Worm (Caenorhabditis elegans) whole organism, L1 larva: Measurements from ENCODE around the gene exc-15.
"Not testable (repeated sequence)": the region's sequence is repeated elsewhere in the genome, so short reads cannot be mapped to it uniquely, and the experiment has no call there.

ENCODE experiments used
- C04F5.9 ChIP-seq: sonication (generic microtip); optimal IDR thresholded peaks from 2 replicates; lab custom pipeline; 2016; ENCODE audit warnings: missing genetic modification characterization, missing compliant biosample characterization
- C34B4.2 ChIP-seq: sonication (generic microtip); optimal IDR thresholded peaks from 2 replicates; lab custom pipeline; 2017; ENCODE audit warnings: mild to moderate bottlenecking, missing genetic modification characterization, missing compliant biosample characterization
- Y116A8C.19 ChIP-seq: sonication (generic microtip); optimal IDR thresholded peaks from 2 replicates; lab custom pipeline; 2016; ENCODE audit warnings: missing compliant biosample characterization, missing genetic modification characterization, borderline replicate concordance
- aly-2 ChIP-seq: fragments of 150-350 bp; optimal IDR thresholded peaks from 2 replicates; lab custom pipeline; 2014; ENCODE audit warnings: missing biosample characterization, missing genetic modification characterization
- ama-1 ChIP-seq: fragments of 150-350 bp; optimal IDR thresholded peaks from 2 replicates; lab custom pipeline; 2014
- blmp-1 ChIP-seq: fragments of 150-350 bp; optimal IDR thresholded peaks from 2 replicates; lab custom pipeline; 2014; ENCODE audit warnings: missing biosample characterization, missing genetic modification characterization
- ceh-63 ChIP-seq: fragments of 200-800 bp; sonication (Bioruptor generic); optimal IDR thresholded peaks from 2 replicates; lab custom pipeline; 2018; ENCODE audit warnings: mild to moderate bottlenecking, missing genetic modification characterization, missing compliant biosample characterization
- ceh-8 ChIP-seq: fragments of 200-800 bp; sonication (Bioruptor generic); optimal IDR thresholded peaks from 2 replicates; lab custom pipeline; 2018; ENCODE audit warnings: mild to moderate bottlenecking, missing genetic modification characterization, moderate library complexity, missing compliant biosample characterization
- ceh-88 ChIP-seq: fragments of 200-800 bp; sonication (Bioruptor generic); IDR thresholded peaks from 2 replicates; pipeline ENCODE4 v1.3.6; 2022; ENCODE audit warnings: missing genetic modification characterization, missing compliant biosample characterization
- efl-1 ChIP-seq, 4 experiments: fragments of 150-350 bp; optimal IDR thresholded peaks in 3 of 4; peaks in 1 of 4; 1 replicate in 1 of 4; 2 replicates in 3 of 4; lab custom pipeline; 2014; ENCODE audit warnings: missing biosample characterization in 2 of 4, missing genetic modification characterization in 2 of 4, missing genetic modification reagents in 2 of 4
- egl-13 ChIP-seq: sonication (generic microtip); optimal IDR thresholded peaks from 2 replicates; lab custom pipeline; 2016; ENCODE audit warnings: missing genotype, missing genetic modification reagents, missing genetic modification characterization, missing compliant biosample characterization
- egl-27 ChIP-seq, 2 experiments: fragments of 150-350 bp in 1 of 2; sonication (generic microtip); optimal IDR thresholded peaks; 3 replicates each; lab custom pipeline; 2017 to 2018; ENCODE audit warnings: missing biosample characterization in 2 of 2, missing genetic modification characterization in 2 of 2, missing genetic modification reagents in 2 of 2
- elt-3 ChIP-seq, 6 experiments: fragments of 150-350 bp in 1 of 6; sonication (generic microtip); optimal IDR thresholded peaks; 2 replicates each; lab custom pipeline; 2017 to 2018; ENCODE audit warnings: missing biosample characterization in 6 of 6, missing genetic modification characterization in 6 of 6, inconsistent platforms in 1 of 6
- hlh-17 ChIP-seq: fragments of 200-800 bp; sonication (Bioruptor generic); optimal IDR thresholded peaks from 2 replicates; lab custom pipeline; 2018; ENCODE audit warnings: missing genetic modification characterization, mild to moderate bottlenecking, missing compliant biosample characterization, moderate library complexity, borderline replicate concordance
- jun-1 ChIP-seq: fragments of 150-350 bp; optimal IDR thresholded peaks from 2 replicates; lab custom pipeline; 2014; ENCODE audit warnings: missing biosample characterization, missing genetic modification reagents, missing genetic modification characterization
- lin-13 ChIP-seq: fragments of 150-350 bp; optimal IDR thresholded peaks from 2 replicates; lab custom pipeline; 2014; ENCODE audit warnings: missing biosample characterization, missing genetic modification reagents, missing genetic modification characterization
- lin-15B ChIP-seq: fragments of 150-350 bp; sonication (generic microtip); optimal IDR thresholded peaks from 3 replicates; lab custom pipeline; 2014; ENCODE audit warnings: missing biosample characterization, missing genetic modification characterization
- lsy-2 ChIP-seq, 2 experiments: fragments of 150-350 bp; optimal IDR thresholded peaks; 2 replicates each; lab custom pipeline; 2014; ENCODE audit warnings: missing biosample characterization in 2 of 2, missing genetic modification characterization in 2 of 2
- mab-9 ChIP-seq: fragments of 200-800 bp; sonication (Bioruptor generic); IDR thresholded peaks from 2 replicates; pipeline ENCODE4 v1.3.6; 2022; ENCODE audit warnings: missing genetic modification reagents, missing genetic modification characterization, missing compliant biosample characterization
- mep-1 ChIP-seq: fragments of 150-350 bp; optimal IDR thresholded peaks from 2 replicates; lab custom pipeline; 2014; ENCODE audit warnings: missing biosample characterization, missing genetic modification characterization
- nhr-11 ChIP-seq: fragments of 150-350 bp; optimal IDR thresholded peaks from 2 replicates; lab custom pipeline; 2014; ENCODE audit warnings: missing biosample characterization, missing genetic modification characterization
- nhr-19 ChIP-seq: fragments of 200-800 bp; sonication (Bioruptor generic); conservative IDR thresholded peaks from 2 replicates; pipeline ENCODE4 v1.3.6; 2022; ENCODE audit warnings: missing genetic modification characterization, missing compliant biosample characterization
- nhr-28 ChIP-seq: fragments of 150-350 bp; optimal IDR thresholded peaks from 2 replicates; lab custom pipeline; 2014; ENCODE audit warnings: missing biosample characterization, missing genetic modification characterization
- nhr-76 ChIP-seq: sonication (generic microtip); optimal IDR thresholded peaks from 2 replicates; lab custom pipeline; 2017; ENCODE audit warnings: missing biosample characterization, missing genetic modification characterization
- nhr-77 ChIP-seq: fragments of 150-350 bp; optimal IDR thresholded peaks from 2 replicates; lab custom pipeline; 2014; ENCODE audit warnings: missing biosample characterization, missing genetic modification characterization
- nhr-85 ChIP-seq: sonication (generic microtip); peaks from one replicate; lab custom pipeline; 2016; ENCODE audit warnings: missing genetic modification characterization, inconsistent platforms, missing compliant biosample characterization
- nhr-90 ChIP-seq: sonication (generic microtip); optimal IDR thresholded peaks from 2 replicates; lab custom pipeline; 2016; ENCODE audit warnings: mild to moderate bottlenecking, missing genetic modification characterization, missing compliant biosample characterization; ENCODE audit not compliant: poor library complexity
- pax-3 ChIP-seq: fragments of 200-800 bp; sonication (Bioruptor generic); optimal IDR thresholded peaks from 2 replicates; lab custom pipeline; 2018; ENCODE audit warnings: mild to moderate bottlenecking, missing genetic modification characterization, moderate library complexity, missing compliant biosample characterization
- skn-1 ChIP-seq: fragments of 150-350 bp; optimal IDR thresholded peaks from 2 replicates; lab custom pipeline; 2014; ENCODE audit warnings: missing biosample characterization, missing genetic modification characterization
- snpc-4 ChIP-seq: fragments of 150-350 bp; optimal IDR thresholded peaks from 2 replicates; lab custom pipeline; 2014; ENCODE audit warnings: missing biosample characterization, missing genetic modification characterization
- sox-4 ChIP-seq: sonication (generic microtip); optimal IDR thresholded peaks from 2 replicates; lab custom pipeline; 2016; ENCODE audit warnings: missing genetic modification characterization, missing compliant biosample characterization
- sup-37 ChIP-seq: fragments of 200-800 bp; sonication (Bioruptor generic); optimal IDR thresholded peaks from 2 replicates; lab custom pipeline; 2018; ENCODE audit warnings: mild to moderate bottlenecking, missing genetic modification characterization, missing compliant biosample characterization
- swsn-7 ChIP-seq: sonication (generic microtip); optimal IDR thresholded peaks from 2 replicates; lab custom pipeline; 2016; ENCODE audit warnings: missing genetic modification characterization, missing compliant biosample characterization
- xbp-1 ChIP-seq: sonication (generic microtip); optimal IDR thresholded peaks from 2 replicates; lab custom pipeline; 2016; ENCODE audit warnings: missing genetic modification characterization, missing compliant biosample characterization
- zag-1 ChIP-seq: fragments of 150-350 bp; optimal IDR thresholded peaks from 2 replicates; lab custom pipeline; 2014; ENCODE audit warnings: missing biosample characterization, missing genetic modification characterization
- zip-4 ChIP-seq: fragments of 200-800 bp; sonication (Bioruptor generic); optimal IDR thresholded peaks from 2 replicates; lab custom pipeline; 2018; ENCODE audit warnings: mild to moderate bottlenecking, missing genetic modification characterization, moderate library complexity, missing compliant biosample characterization
- ztf-11 ChIP-seq, 2 experiments: sonication (generic microtip); optimal IDR thresholded peaks; 2 replicates each; lab custom pipeline; 2016 to 2017; ENCODE audit warnings: missing genetic modification characterization in 2 of 2, missing biosample characterization in 1 of 2, missing compliant biosample characterization in 1 of 2

Gene exc-15

DNA sequence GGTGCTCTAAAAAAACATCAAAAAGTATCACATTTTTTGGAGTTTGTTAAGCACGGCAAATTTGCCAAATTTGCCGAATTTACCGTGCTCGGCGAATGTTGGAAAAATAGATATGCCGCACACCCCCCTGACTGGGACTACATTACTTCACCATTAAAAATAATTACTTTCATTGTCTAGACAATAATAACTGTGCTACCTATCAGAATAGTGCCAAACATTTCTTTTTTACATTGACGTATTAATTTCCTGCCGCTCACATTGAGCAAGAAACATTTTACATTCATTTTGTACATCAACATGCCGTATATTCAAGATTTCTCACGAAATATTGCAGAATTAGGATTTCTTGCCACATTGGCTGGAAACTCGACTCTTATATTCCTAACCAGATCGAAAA lies 8.7 kb upstream of the exc-15 start, which contains the start of gene str-35:
Gene str-35, plus strand, starts transcription at position 301 of the 400 bp plus-strand sequence.
- not testable (repeated sequence) for TF ChIP-seq zip-4; nhr-77 (tag; lab: Kevin White, UChicago); skn-1 (tag; lab: Kevin White, UChicago)

- TF ChIP-seq blmp-1 (tag; lab: Kevin White, UChicago) (no peak), C34B4.2 (no peak), lin-13 (GFP tag; lab: Kevin White, UChicago) (no peak), mab-9 (GFP tag; lab: Robert Waterston, UW) (no peak), nhr-77 (tag; lab: Kevin White, UChicago) (no peak), C04F5.9 (tag; lab: Kevin White, UChicago) (no peak), ama-1 (lab: Kevin White, UChicago) (no peak), nhr-85 (no peak), ztf-11 (tag; optimal IDR thresholded peaks at IDR 0.05; lab: Kevin White, UChicago) (no peak), ceh-88 (GFP tag; lab: Robert Waterston, UW) (no peak), nhr-28 (tag; lab: Kevin White, UChicago) (no peak), efl-1 (optimal IDR thresholded peaks at IDR 0.05; lab: Kevin White, UChicago) (no peak), efl-1 (GFP tag; optimal IDR thresholded peaks at IDR 0.05 in 1 of 2; lab: Kevin White, UChicago) (no peak)
- TF ChIP-seq, all 84 proteins: peak for 0
These were observed 1.4 kb upstream of the exc-15 start for ce11 chrV:4481823-4482222.

DNA sequence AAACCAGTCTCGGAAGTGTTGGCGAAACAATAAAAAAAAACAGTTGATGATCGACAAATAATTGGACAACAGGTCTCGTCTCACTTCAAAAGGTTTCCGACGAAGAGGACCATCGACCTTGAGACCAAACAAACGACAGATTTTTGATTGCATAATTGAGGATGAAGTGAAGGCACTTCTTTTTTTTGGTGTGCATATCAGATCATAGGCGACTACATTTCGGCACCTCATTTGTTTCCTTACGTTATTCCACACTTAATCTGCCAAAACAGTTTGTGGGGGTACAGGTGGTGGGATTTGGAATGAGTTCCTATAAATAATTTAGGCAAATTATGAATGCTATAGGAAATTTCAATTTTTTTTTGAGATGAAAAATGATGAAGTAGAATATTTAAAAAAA lies 3.4 kb downstream of the exc-15 start:
- TF ChIP-seq swsn-7 (tag; lab: Kevin White, UChicago) (no peak), aly-2 (tag; lab: Kevin White, UChicago) (no peak), sox-4 (tag; lab: Kevin White, UChicago) (no peak), nhr-90 (tag; lab: Kevin White, UChicago) (peak; percentile 24), efl-1 (optimal IDR thresholded peaks at IDR 0.05; lab: Kevin White, UChicago) (no peak), efl-1 (GFP tag; optimal IDR thresholded peaks at IDR 0.05 in 1 of 2; lab: Kevin White, UChicago) (peak in 1 of 2 experiments; percentile 1), Y116A8C.19 (tag; lab: Kevin White, UChicago) (no peak), nhr-77 (tag; lab: Kevin White, UChicago) (no peak), blmp-1 (tag; lab: Kevin White, UChicago) (no peak), jun-1 (no peak), hlh-17 (GFP tag; lab: Kevin White, UChicago) (no peak), mep-1 (tag; lab: Kevin White, UChicago) (no peak), elt-3 (tag; optimal IDR thresholded peaks at IDR 0.05; lab: Kevin White, UChicago) (no peak), lsy-2 (tag; optimal IDR thresholded peaks at IDR 0.05; lab: Kevin White, UChicago) (no peak), pax-3 (tag; lab: Kevin White, UChicago) (no peak), xbp-1 (tag; lab: Kevin White, UChicago) (no peak), sup-37 (GFP tag; lab: Kevin White, UChicago) (no peak)

DNA sequence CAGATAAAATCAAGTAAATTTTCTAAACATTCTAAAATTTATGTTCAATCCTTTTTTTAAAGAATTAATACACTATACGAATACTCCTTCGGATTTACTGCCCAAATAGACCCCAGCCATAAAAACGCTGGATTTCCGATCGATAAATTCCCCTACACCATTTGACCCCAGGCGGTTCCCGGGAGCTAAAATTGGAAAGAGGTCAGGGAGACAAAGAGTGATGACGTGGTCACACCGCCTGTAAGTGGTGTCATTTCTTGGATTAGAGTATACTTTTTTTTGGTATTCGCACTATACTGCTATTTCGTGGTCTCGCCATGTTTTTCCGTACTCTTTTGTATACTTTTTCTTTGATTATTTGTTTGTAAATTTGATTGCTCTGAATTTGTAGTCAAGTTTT lies 4.6 kb downstream of the exc-15 start:
- TF ChIP-seq nhr-19 (GFP tag; lab: Robert Waterston, UW) (no peak), zag-1 (tag; lab: Kevin White, UChicago) (no peak), C04F5.9 (tag; lab: Kevin White, UChicago) (no peak), lin-15B (tag; lab: Kevin White, UChicago) (no peak), nhr-76 (tag; lab: Kevin White, UChicago) (no peak), ceh-63 (GFP tag; lab: Kevin White, UChicago) (no peak), jun-1 (no peak), egl-27 (tag; optimal IDR thresholded peaks at IDR 0.05; lab: Kevin White, UChicago) (no peak), nhr-11 (tag; lab: Kevin White, UChicago) (no peak), snpc-4 (tag; lab: Kevin White, UChicago) (no peak), ceh-8 (GFP tag; lab: Kevin White, UChicago) (no peak), egl-13 (tag; lab: Kevin White, UChicago) (no peak)
